Fruit fly (Drosophila melanogaster): Measurements from ENCODE around the gene sqh.

DNA sequence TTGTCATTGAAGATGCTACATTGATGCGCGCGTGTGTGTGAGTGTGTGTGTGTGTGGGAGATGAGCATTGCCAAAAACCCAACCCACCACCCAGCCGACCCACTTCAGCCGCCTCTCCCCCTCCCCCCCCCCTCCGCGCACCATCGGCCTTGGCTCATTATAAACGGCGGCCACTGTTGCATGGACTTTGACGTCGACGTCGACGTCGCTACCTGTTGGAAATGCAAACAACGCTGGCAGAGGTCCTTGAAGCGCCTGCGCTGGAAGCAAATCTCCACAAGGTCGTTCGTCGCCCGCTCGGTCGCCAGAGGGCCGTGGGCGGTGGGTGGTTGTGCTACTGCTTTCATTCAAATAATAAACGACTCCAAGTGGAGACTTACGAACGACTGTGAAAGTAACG lies 8.3 kb downstream of the sqh start:
- no peak for TF ChIP-seq psq (optimal IDR thresholded peaks at IDR 0.05)
- no peak for TF ChIP-seq Dll (optimal IDR thresholded peaks at IDR 0.05)
- TF ChIP-seq CG8478 (optimal IDR thresholded peaks at IDR 0.05) = no peak
- no peak for TF ChIP-seq EcR (GFP tag; optimal IDR thresholded peaks at IDR 0.05)
- TF ChIP-seq pan (optimal IDR thresholded peaks at IDR 0.05) = no peak
- no peak for TF ChIP-seq usp (GFP tag; optimal IDR thresholded peaks at IDR 0.05)
